Worm (Caenorhabditis elegans): ENCODE results near the gene nhr-161.

Gene nhr-161

DNA sequence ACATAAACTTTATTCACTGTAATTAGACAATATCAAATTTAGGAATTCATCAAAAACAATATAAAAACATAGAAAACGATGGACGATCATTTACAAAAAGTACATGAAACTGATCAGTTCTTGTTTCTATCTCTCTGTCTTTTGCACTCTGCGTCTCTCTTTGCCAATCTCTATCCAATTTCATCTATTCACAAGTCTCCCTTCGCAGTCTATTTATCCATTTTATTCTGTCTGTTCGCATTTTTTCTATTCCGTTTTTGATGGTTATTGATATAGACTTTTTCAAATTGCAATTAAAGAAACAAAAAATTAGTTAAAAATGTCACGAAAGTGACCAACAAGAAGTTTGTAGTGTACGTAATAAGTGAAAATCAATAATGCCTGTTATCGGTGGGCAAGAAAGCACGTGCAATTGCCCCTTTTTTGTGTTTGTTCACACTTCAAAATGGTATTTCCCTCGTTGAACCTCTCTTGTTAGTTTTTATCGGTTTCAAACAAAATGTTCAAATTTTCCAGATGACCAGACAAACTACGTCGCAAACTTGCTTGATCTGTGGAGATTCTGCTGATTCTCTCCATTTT is 15.7 kb upstream of the nhr-161 start, which contains the start of gene nhr-42:
nhr-42 (plus strand) TSS at position 517 of the 582 bp plus-strand sequence.
- TF ChIP-seq nhr-12 (tag; optimal IDR thresholded peaks at IDR 0.05): no peak
- TF ChIP-seq elt-1 (tag; optimal IDR thresholded peaks at IDR 0.05; ENCODE audit: borderline replicate concordance, insufficient read depth): no peak
- TF ChIP-seq nhr-28 (tag; optimal IDR thresholded peaks at IDR 0.05): no peak
- no peak for TF ChIP-seq ces-1 (GFP tag; optimal IDR thresholded peaks at IDR 0.05)
- TF ChIP-seq sptf-1 (tag; optimal IDR thresholded peaks at IDR 0.05): no peak

- TF ChIP-seq zip-8 (tag; optimal IDR thresholded peaks at IDR 0.05): peak; percentile 22
- TF ChIP-seq nhr-237 (tag; optimal IDR thresholded peaks at IDR 0.05): no peak
These were observed 14.4 kb upstream of the nhr-161 start, which contains the start of gene nhr-107 for ce11 chrV:6997041-6997552. TSS of gene nhr-107 (minus strand) at chrV:6997091.

DNA sequence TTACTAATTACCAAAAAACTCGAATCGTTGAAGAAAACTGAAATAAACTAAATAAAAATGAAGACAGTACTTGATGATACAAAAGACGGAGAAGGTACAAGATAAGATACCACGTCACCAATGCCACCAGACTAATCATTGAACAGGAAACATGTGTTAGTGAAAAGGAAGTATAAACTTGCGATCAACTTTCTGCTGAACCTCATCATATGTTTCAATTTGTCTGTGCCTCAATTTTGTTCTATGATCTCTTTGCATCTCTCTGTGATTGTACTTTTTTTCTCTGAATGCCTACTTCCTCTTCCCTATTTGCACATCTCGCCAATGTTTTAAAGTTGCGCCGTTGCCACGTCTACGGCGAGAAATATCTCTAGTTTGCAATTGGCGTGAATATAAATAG is 11.3 kb upstream of the nhr-161 start:
- no peak for TF ChIP-seq ceh-83 (GFP tag; optimal IDR thresholded peaks at IDR 0.05)
- no peak for TF ChIP-seq ztf-11 (tag; optimal IDR thresholded peaks at IDR 0.05)
- no peak for TF ChIP-seq mep-1 (tag; optimal IDR thresholded peaks at IDR 0.05)
- no peak for TF ChIP-seq sem-2 (GFP tag; optimal IDR thresholded peaks at IDR 0.05)
- no peak for TF ChIP-seq unc-62 (GFP tag; optimal IDR thresholded peaks at IDR 0.05)
- TF ChIP-seq nhr-237 (tag; optimal IDR thresholded peaks at IDR 0.05): no peak
- no peak for TF ChIP-seq hlh-1 (tag; optimal IDR thresholded peaks at IDR 0.05)
- TF ChIP-seq blmp-1 (tag; optimal IDR thresholded peaks at IDR 0.05): no peak
- no peak for TF ChIP-seq nhr-2 (tag; optimal IDR thresholded peaks at IDR 0.05)
- no peak for TF ChIP-seq zip-8 (tag; optimal IDR thresholded peaks at IDR 0.05)
- no peak for TF ChIP-seq unc-120 (tag; optimal IDR thresholded peaks at IDR 0.05; ENCODE audit: poor library complexity, severe bottlenecking)
- no peak for TF ChIP-seq lin-32 (GFP tag; optimal IDR thresholded peaks at IDR 0.05)
- TF ChIP-seq ceh-43 (GFP tag; optimal IDR thresholded peaks at IDR 0.05): no peak
- no peak for TF ChIP-seq lsy-2 (tag; optimal IDR thresholded peaks at IDR 0.05)

DNA sequence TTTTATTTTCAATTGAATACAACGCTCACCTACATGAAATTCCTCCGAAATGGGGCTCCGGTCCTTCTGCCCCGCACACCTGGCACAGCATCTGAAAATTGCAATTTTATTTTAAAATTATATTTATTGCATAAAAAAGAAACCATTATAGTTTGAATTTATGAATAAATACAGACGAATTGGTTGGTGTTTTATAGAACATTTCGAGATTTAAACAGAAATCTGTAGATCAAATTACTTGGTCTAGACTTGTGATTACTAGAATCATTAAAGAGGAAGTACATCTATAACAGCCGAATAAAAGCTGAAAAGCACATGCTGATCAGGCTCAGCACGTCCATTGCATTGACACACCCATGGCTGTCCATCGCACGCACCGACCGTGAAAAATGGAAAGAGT is 9.1 kb upstream of the nhr-161 start, which contains the start of gene nhr-162:
nhr-162 (minus strand) TSS at position 101 of the 400 bp plus-strand sequence.
- TF ChIP-seq M03D4.4 (tag; optimal IDR thresholded peaks at IDR 0.05): no peak
- TF ChIP-seq bed-3 (GFP tag; optimal IDR thresholded peaks at IDR 0.05): no peak
- no peak for TF ChIP-seq tbx-8 (GFP tag; optimal IDR thresholded peaks at IDR 0.05)
- TF ChIP-seq nhr-12 (tag; optimal IDR thresholded peaks at IDR 0.05): no peak
- TF ChIP-seq ham-2 (GFP tag; optimal IDR thresholded peaks at IDR 0.05): no peak
- TF ChIP-seq pha-4 (tag; optimal IDR thresholded peaks at IDR 0.05): no peak
- TF ChIP-seq unc-62 (GFP tag; optimal IDR thresholded peaks at IDR 0.05): no peak
- TF ChIP-seq lin-32 (GFP tag; optimal IDR thresholded peaks at IDR 0.05): no peak
- TF ChIP-seq drap-1 (GFP tag; optimal IDR thresholded peaks at IDR 0.05): no peak
- no peak for TF ChIP-seq nhr-2 (tag; optimal IDR thresholded peaks at IDR 0.05)

ce11 chrV:6989626-6990138 is 7.0 kb upstream of the nhr-161 start, which contains the start of gene nhr-140:
TSS of gene nhr-140 (minus strand) at chrV:6989676.
- TF ChIP-seq elt-1 (tag; optimal IDR thresholded peaks at IDR 0.05; ENCODE audit: borderline replicate concordance, insufficient read depth) (peak; percentile 93), nhr-76 (tag; optimal IDR thresholded peaks at IDR 0.05) (no peak), ces-1 (GFP tag; optimal IDR thresholded peaks at IDR 0.05) (no peak), mep-1 (tag; optimal IDR thresholded peaks at IDR 0.05) (no peak), nhr-2 (tag; optimal IDR thresholded peaks at IDR 0.05) (no peak), ceh-43 (GFP tag; optimal IDR thresholded peaks at IDR 0.05) (no peak)

DNA sequence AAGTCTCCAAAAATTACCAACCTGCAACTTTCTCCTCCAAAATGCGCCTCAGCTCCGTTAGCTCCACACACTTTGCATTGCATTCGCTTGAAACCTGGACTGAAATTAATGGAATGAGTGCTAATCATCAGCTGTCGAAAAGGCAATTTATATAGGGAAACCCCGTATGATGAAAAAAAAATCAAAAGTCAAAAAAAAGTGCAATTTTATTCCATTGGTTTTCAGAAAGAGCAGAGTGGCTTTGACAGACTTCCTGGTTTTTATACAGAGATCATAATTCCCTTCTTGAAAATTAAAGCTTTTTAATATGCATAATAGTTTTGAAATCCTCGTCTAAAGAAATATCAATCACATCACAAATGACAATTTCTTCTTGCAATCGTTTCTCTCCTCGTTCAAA is 5.0 kb upstream of the nhr-161 start, which contains the start of gene nhr-139:
nhr-139 (minus strand) TSS at position 101 of the 400 bp plus-strand sequence.
- no peak for TF ChIP-seq ceh-43 (GFP tag; optimal IDR thresholded peaks at IDR 0.05)
- no peak for TF ChIP-seq sem-2 (GFP tag; optimal IDR thresholded peaks at IDR 0.05)
- no peak for TF ChIP-seq unc-62 (GFP tag; optimal IDR thresholded peaks at IDR 0.05)
- TF ChIP-seq ceh-39 (tag; optimal IDR thresholded peaks at IDR 0.05): no peak
- no peak for TF ChIP-seq elt-3 (tag; optimal IDR thresholded peaks at IDR 0.05)
- no peak for TF ChIP-seq nhr-76 (tag; optimal IDR thresholded peaks at IDR 0.05)
- no peak for TF ChIP-seq nhr-12 (tag; optimal IDR thresholded peaks at IDR 0.05)
- no peak for TF ChIP-seq elt-1 (tag; optimal IDR thresholded peaks at IDR 0.05; ENCODE audit: borderline replicate concordance, insufficient read depth)
- no peak for TF ChIP-seq snpc-4 (tag; optimal IDR thresholded peaks at IDR 0.05)
- no peak for TF ChIP-seq mls-2 (tag; optimal IDR thresholded peaks at IDR 0.05)
- no peak for TF ChIP-seq mep-1 (tag; optimal IDR thresholded peaks at IDR 0.05)
- TF ChIP-seq blmp-1 (tag; optimal IDR thresholded peaks at IDR 0.05): no peak
- TF ChIP-seq ztf-11 (tag; optimal IDR thresholded peaks at IDR 0.05): no peak
- TF ChIP-seq lin-32 (GFP tag; optimal IDR thresholded peaks at IDR 0.05): no peak
